Worm (Caenorhabditis elegans) whole organism, L2 larva: Measurements from ENCODE around the gene C55C3.8.

Experiments
- elt-3 ChIP-seq: sonication (generic microtip); optimal IDR thresholded peaks from 2 replicates; lab custom pipeline; 2017; ENCODE audit warnings: missing biosample characterization, missing genetic modification characterization
- fos-1 ChIP-seq: fragments of 150-350 bp; optimal IDR thresholded peaks from 2 replicates; lab custom pipeline; 2014; ENCODE audit warnings: missing biosample characterization, missing genetic modification characterization
- nhr-11 ChIP-seq: fragments of 150-350 bp; optimal IDR thresholded peaks from 2 replicates; lab custom pipeline; 2014; ENCODE audit warnings: missing biosample characterization, missing genetic modification characterization
- nhr-12 ChIP-seq: fragments of 150-350 bp; optimal IDR thresholded peaks from 2 replicates; lab custom pipeline; 2014; ENCODE audit warnings: missing biosample characterization, missing genetic modification characterization
- skn-1 ChIP-seq: sonication (generic microtip); optimal IDR thresholded peaks from 2 replicates; lab custom pipeline; 2017; ENCODE audit warnings: missing biosample characterization, missing genetic modification characterization
- unc-55 ChIP-seq: fragments of 150-350 bp; sonication (generic microtip); optimal IDR thresholded peaks from 3 replicates; lab custom pipeline; 2014; ENCODE audit warnings: missing biosample characterization, missing genetic modification reagents, missing genetic modification characterization
- zag-1 ChIP-seq: fragments of 150-350 bp; optimal IDR thresholded peaks from 2 replicates; lab custom pipeline; 2014; ENCODE audit warnings: missing biosample characterization, missing genetic modification characterization

DNA sequence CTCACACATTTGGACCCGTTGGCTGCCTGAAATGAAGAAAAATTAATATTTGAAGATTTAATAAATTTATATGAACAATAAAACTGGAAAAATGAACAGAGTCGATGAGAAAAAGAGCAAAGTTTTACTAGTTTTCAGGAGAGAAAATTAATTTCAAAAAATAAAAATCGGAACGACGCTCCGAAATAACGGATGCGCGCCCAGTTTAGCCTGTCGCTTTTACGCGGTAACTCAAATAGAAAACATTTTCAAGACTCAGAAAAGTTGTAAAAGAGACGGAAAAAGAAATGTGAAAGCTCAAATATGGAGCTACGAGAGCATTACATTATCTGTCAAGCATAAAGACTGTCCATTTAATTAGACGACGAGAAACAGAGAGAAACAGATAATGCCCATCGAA, 12.6 kb downstream of the C55C3.8 start, which contains the start of the genes C55C3.73 and perm-5:
- TF ChIP-seq nhr-11: no peak
- no peak for TF ChIP-seq unc-55
- no peak for TF ChIP-seq nhr-12 (tag; lab: Kevin White, UChicago)
- no peak for TF ChIP-seq elt-3 (tag; lab: Kevin White, UChicago)
- TF ChIP-seq fos-1 (tag; lab: Kevin White, UChicago): no peak
- no peak for TF ChIP-seq skn-1
- TF ChIP-seq zag-1 (tag; lab: Kevin White, UChicago): no peak
